Fruit fly (Drosophila melanogaster) whole organism, embryonic: ENCODE data around the gene dachs.

Experiments
- Abd-B ChIP-seq: fragments of 200-800 bp; sonication (Bioruptor generic); optimal IDR thresholded peaks from 2 replicates; lab custom pipeline; 2018; ENCODE audit warnings: missing biosample characterization, mild to moderate bottlenecking, missing genetic modification characterization, moderate library complexity
- Adf1 ChIP-seq: fragments of 200-800 bp; sonication (Bioruptor generic); IDR thresholded peaks from 2 replicates; pipeline ENCODE4 v1.3.6; 2022; ENCODE audit warnings: missing biosample characterization, missing genetic modification characterization
- Aef1 ChIP-seq: fragments of 200-800 bp; sonication (Bioruptor generic); IDR thresholded peaks from 3 replicates; pipeline ENCODE4 v1.3.6; 2022; ENCODE audit warnings: missing biosample characterization, missing genetic modification characterization
- Antp ChIP-seq: fragments of 200-800 bp; sonication (Bioruptor generic); optimal IDR thresholded peaks from 3 replicates; lab custom pipeline; 2016; ENCODE audit warnings: missing biosample characterization, missing genetic modification characterization
- Awh ChIP-seq: fragments of 200-800 bp; sonication (Bioruptor generic); IDR thresholded peaks from 2 replicates; pipeline ENCODE4, ENCODE4 v1.3.6; 2022; ENCODE audit warnings: missing biosample characterization, missing genetic modification characterization
- Bgb ChIP-seq: fragments of 200-800 bp; sonication (Bioruptor generic); IDR thresholded peaks from 2 replicates; pipeline ENCODE4 v1.3.6; 2022; ENCODE audit warnings: missing biosample characterization, missing genetic modification characterization; ENCODE audit not compliant: partially characterized antibody
- CG10147 ChIP-seq: fragments of 200-800 bp; sonication (Bioruptor generic); optimal IDR thresholded peaks from 2 replicates; lab custom pipeline; 2019; ENCODE audit warnings: missing biosample characterization, mild to moderate bottlenecking, missing genetic modification characterization, moderate library complexity
- CG13123 ChIP-seq: fragments of 200-800 bp; sonication (Bioruptor generic); optimal IDR thresholded peaks from 2 replicates; lab custom pipeline; 2016; ENCODE audit warnings: missing biosample characterization, missing genetic modification characterization
- CG13624 ChIP-seq: fragments of 200-800 bp; sonication (Bioruptor generic); optimal IDR thresholded peaks from 2 replicates; lab custom pipeline; 2016; ENCODE audit warnings: missing biosample characterization, missing genetic modification characterization
- CG15073 ChIP-seq: fragments of 200-800 bp; sonication (Bioruptor generic); optimal IDR thresholded peaks from 2 replicates; lab custom pipeline; 2016; ENCODE audit warnings: missing biosample characterization, missing genetic modification characterization
- CG15601 ChIP-seq: fragments of 200-800 bp; sonication (Bioruptor generic); optimal IDR thresholded peaks from 3 replicates; lab custom pipeline; 2019; ENCODE audit warnings: missing biosample characterization, mild to moderate bottlenecking, missing genetic modification characterization, moderate library complexity
- CG1603 ChIP-seq: fragments of 200-800 bp; sonication (Bioruptor generic); optimal IDR thresholded peaks from 2 replicates; lab custom pipeline; 2019; ENCODE audit warnings: missing biosample characterization, mild to moderate bottlenecking, missing genetic modification characterization, moderate library complexity
- CG2116 ChIP-seq: fragments of 200-800 bp; sonication (Bioruptor generic); optimal IDR thresholded peaks from 3 replicates; lab custom pipeline; 2018; ENCODE audit warnings: missing biosample characterization, mild to moderate bottlenecking, missing genetic modification characterization
- CG2120 ChIP-seq: fragments of 200-800 bp; sonication (Bioruptor generic); optimal IDR thresholded peaks from 3 replicates; lab custom pipeline; 2016; ENCODE audit warnings: missing biosample characterization, missing genetic modification characterization
- CG2712 ChIP-seq: fragments of 200-800 bp; optimal IDR thresholded peaks from 3 replicates; lab custom pipeline; 2019; ENCODE audit warnings: missing biosample characterization, mild to moderate bottlenecking, missing genetic modification characterization, moderate library complexity
- CG31224 ChIP-seq: fragments of 200-800 bp; sonication (Bioruptor generic); IDR thresholded peaks from 2 replicates; pipeline ENCODE4 v1.3.6; 2022; ENCODE audit warnings: missing biosample characterization, missing genetic modification characterization
- CG31365 ChIP-seq: fragments of 200-800 bp; sonication (Bioruptor generic); optimal IDR thresholded peaks from 2 replicates; lab custom pipeline; 2018; ENCODE audit warnings: missing biosample characterization, mild to moderate bottlenecking, missing genetic modification characterization
- CG4617 ChIP-seq: fragments of 200-800 bp; sonication (Bioruptor generic); optimal IDR thresholded peaks from 3 replicates; lab custom pipeline; 2016; ENCODE audit warnings: missing biosample characterization, missing genetic modification characterization, borderline replicate concordance
- CG7839 ChIP-seq: fragments of 200-800 bp; sonication (Bioruptor generic); optimal IDR thresholded peaks from 3 replicates; lab custom pipeline; 2018; ENCODE audit warnings: missing biosample characterization, mild to moderate bottlenecking, missing genetic modification characterization, moderate library complexity
- CG8359 ChIP-seq: fragments of 200-800 bp; sonication (Bioruptor generic); optimal IDR thresholded peaks from 2 replicates; lab custom pipeline; 2017; ENCODE audit warnings: missing biosample characterization, mild to moderate bottlenecking, missing genetic modification characterization, borderline replicate concordance
- CG8478 ChIP-seq: fragments of >200 bp; optimal IDR thresholded peaks from 2 replicates; lab custom pipeline; 2018
- CG9932 ChIP-seq: fragments of 200-800 bp; sonication (Bioruptor generic); IDR thresholded peaks from 2 replicates; pipeline ENCODE4 v1.3.6; 2022; ENCODE audit warnings: missing biosample characterization, missing genetic modification characterization
- CrebB ChIP-seq: fragments of 200-800 bp; sonication (Bioruptor generic); optimal IDR thresholded peaks from 3 replicates; lab custom pipeline; 2018; ENCODE audit warnings: missing biosample characterization, mild to moderate bottlenecking, missing genetic modification characterization
- Dfd ChIP-seq, 2 experiments: fragments of >200 bp; optimal IDR thresholded peaks; 2 replicates each; lab custom pipeline; 2017; ENCODE audit warnings: missing biosample characterization in 2 of 2, missing genetic modification characterization in 2 of 2
- E2f2 ChIP-seq: fragments of 200-800 bp; sonication (Bioruptor generic); IDR thresholded peaks from 2 replicates; pipeline ENCODE4 v1.3.6; 2022; ENCODE audit warnings: missing biosample characterization, missing genetic modification characterization
- Ets97D ChIP-seq: fragments of 200-800 bp; sonication (Bioruptor generic); optimal IDR thresholded peaks from 3 replicates; lab custom pipeline; 2016; ENCODE audit warnings: missing biosample characterization, missing genetic modification characterization
- HmgZ ChIP-seq: fragments of 200-800 bp; sonication (Bioruptor generic); optimal IDR thresholded peaks from 2 replicates; lab custom pipeline; 2018; ENCODE audit warnings: missing biosample characterization, mild to moderate bottlenecking, missing genetic modification characterization
- Hr78 ChIP-seq, 2 experiments: fragments of 200-800 bp in 1 of 2; fragments of >200 bp in 1 of 2; sonication (Bioruptor generic) in 1 of 2; optimal IDR thresholded peaks; 2 replicates each; lab custom pipeline; 2017 to 2019; ENCODE audit warnings: missing biosample characterization in 2 of 2, missing genetic modification characterization in 2 of 2, mild to moderate bottlenecking in 1 of 2, moderate library complexity in 1 of 2
- MBD-R2 ChIP-seq: fragments of 200-800 bp; sonication (Bioruptor generic); IDR thresholded peaks from 2 replicates; pipeline ENCODE4 v1.3.6; 2022; ENCODE audit warnings: missing biosample characterization, missing genetic modification characterization
- Meics ChIP-seq: fragments of 200-800 bp; sonication (Bioruptor generic); optimal IDR thresholded peaks from 2 replicates; lab custom pipeline; 2017; ENCODE audit warnings: missing biosample characterization, mild to moderate bottlenecking, missing genetic modification characterization
- Rfx ChIP-seq: fragments of 200-800 bp; sonication (Bioruptor generic); IDR thresholded peaks from 2 replicates; pipeline ENCODE4 v1.3.6; 2022; ENCODE audit warnings: missing biosample characterization, missing genetic modification characterization
- Tbp ChIP-seq: fragments of >200 bp; optimal IDR thresholded peaks from 2 replicates; lab custom pipeline; 2018; ENCODE audit warnings: missing biosample characterization, missing genetic modification characterization
- Usf ChIP-seq: fragments of 200-800 bp; sonication (Bioruptor generic); optimal IDR thresholded peaks from 2 replicates; lab custom pipeline; 2017; ENCODE audit warnings: missing genotype, missing biosample characterization, missing genetic modification characterization
- YL-1 ChIP-seq: fragments of 200-800 bp; sonication (Bioruptor generic); optimal IDR thresholded peaks from 3 replicates; lab custom pipeline; 2017; ENCODE audit warnings: missing biosample characterization, mild to moderate bottlenecking, missing genetic modification characterization
- cas ChIP-seq: fragments of 200-800 bp; sonication (Bioruptor generic); IDR thresholded peaks from 2 replicates; pipeline ENCODE4 v1.3.6; 2022; ENCODE audit warnings: missing biosample characterization, missing genetic modification characterization
- dpn ChIP-seq, 2 experiments: fragments of 200-800 bp; sonication (Bioruptor generic); optimal IDR thresholded peaks; 3 replicates each; lab custom pipeline; 2016; ENCODE audit warnings: missing biosample characterization in 2 of 2, missing genetic modification characterization in 2 of 2
- gfzf ChIP-seq: fragments of 200-800 bp; sonication (Bioruptor generic); optimal IDR thresholded peaks from 2 replicates; lab custom pipeline; 2016; ENCODE audit warnings: missing biosample characterization, mild to moderate bottlenecking, missing genetic modification characterization, moderate library complexity
- inv ChIP-seq: fragments of 200-800 bp; sonication (Bioruptor generic); IDR thresholded peaks from 2 replicates; pipeline ENCODE4 v1.3.6; 2022; ENCODE audit warnings: missing biosample characterization, missing genetic modification characterization; ENCODE audit not compliant: partially characterized antibody
- lola ChIP-seq, 3 experiments: fragments of >200 bp in 2 of 3; fragments of 200-800 bp in 1 of 3; sonication (Bioruptor generic) in 1 of 3; optimal IDR thresholded peaks; 2 replicates each; lab custom pipeline; 2017 to 2019; ENCODE audit warnings: missing biosample characterization in 3 of 3, missing genetic modification characterization in 3 of 3, mild to moderate bottlenecking in 1 of 3, moderate library complexity in 1 of 3
- mld ChIP-seq: fragments of 200-800 bp; sonication (Bioruptor generic); IDR thresholded peaks from 3 replicates; pipeline ENCODE4 v1.3.6; 2022; ENCODE audit warnings: missing biosample characterization, missing genetic modification characterization; ENCODE audit not compliant: partially characterized antibody
- onecut ChIP-seq: fragments of 200-800 bp; sonication (Bioruptor generic); IDR thresholded peaks from 2 replicates; pipeline ENCODE4 v1.3.6; 2022; ENCODE audit warnings: missing biosample characterization, missing genetic modification characterization
- pita ChIP-seq: fragments of 200-800 bp; sonication (Bioruptor generic); optimal IDR thresholded peaks from 2 replicates; lab custom pipeline; 2017; ENCODE audit warnings: missing biosample characterization, mild to moderate bottlenecking, missing genetic modification characterization
- pzg ChIP-seq: fragments of 200-800 bp; sonication (Bioruptor generic); optimal IDR thresholded peaks from 3 replicates; lab custom pipeline; 2018; ENCODE audit warnings: missing biosample characterization, mild to moderate bottlenecking, missing genetic modification characterization, moderate library complexity
- seq ChIP-seq: fragments of 200-800 bp; sonication (Bioruptor generic); IDR thresholded peaks from 2 replicates; pipeline ENCODE4 v1.3.6; 2022; ENCODE audit warnings: missing biosample characterization, missing genetic modification characterization
- sisA ChIP-seq: fragments of 200-800 bp; sonication (Bioruptor generic); IDR thresholded peaks from 2 replicates; pipeline ENCODE4 v1.3.6; 2022; ENCODE audit warnings: missing biosample characterization, missing genetic modification characterization
- slbo ChIP-seq: fragments of 200-800 bp; sonication (Bioruptor generic); IDR thresholded peaks from 2 replicates; pipeline ENCODE4 v1.3.6; 2022; ENCODE audit warnings: missing biosample characterization, missing genetic modification characterization
- slou ChIP-seq: fragments of 200-800 bp; sonication (Bioruptor generic); optimal IDR thresholded peaks from 3 replicates; lab custom pipeline; 2016; ENCODE audit warnings: missing biosample characterization, missing genetic modification characterization
- unpg ChIP-seq: fragments of 200-800 bp; sonication (Bioruptor generic); optimal IDR thresholded peaks from 3 replicates; lab custom pipeline; 2018; ENCODE audit warnings: missing biosample characterization, mild to moderate bottlenecking, missing genetic modification characterization, moderate library complexity
- vnd ChIP-seq: fragments of 200-800 bp; sonication (Bioruptor generic); IDR thresholded peaks from 3 replicates; pipeline ENCODE4 v1.3.6; 2022; ENCODE audit warnings: missing biosample characterization, missing genetic modification characterization; ENCODE audit not compliant: partially characterized antibody
- zen ChIP-seq: fragments of 200-800 bp; sonication (Bioruptor generic); optimal IDR thresholded peaks from 3 replicates; lab custom pipeline; 2018; ENCODE audit warnings: missing biosample characterization, mild to moderate bottlenecking, missing genetic modification characterization, moderate library complexity

The dachs gene

DNA sequence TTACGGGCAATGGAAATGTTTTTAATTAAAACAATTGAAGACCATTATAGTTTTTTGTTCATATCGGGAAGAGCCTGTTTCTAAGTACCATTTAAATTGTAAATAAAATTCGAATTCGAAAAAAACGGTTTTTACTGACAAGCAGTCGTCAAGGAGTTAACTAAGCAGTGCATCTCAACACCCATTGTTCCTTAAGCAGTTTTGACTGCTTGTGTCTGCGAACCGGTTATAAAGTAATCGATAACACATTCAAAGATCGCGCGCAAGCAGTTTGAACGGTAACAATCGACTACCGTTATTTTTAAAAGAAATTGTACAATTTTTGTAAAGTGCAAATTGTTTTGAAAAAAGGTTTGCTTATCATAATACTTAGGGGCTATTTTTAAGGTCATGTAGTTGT, 11.4 kb downstream of the dachs start (continued):
- no peak for TF ChIP-seq CG10147 (GFP tag; lab: Kevin White, UChicago)
- no peak for TF ChIP-seq cas (GFP tag; lab: Robert Waterston, UW)
- TF ChIP-seq CG9932: 0 out of 2 replicates have a peak, but pooled peaks have one; percentile 14
- TF ChIP-seq Bgb (GFP tag; lab: Robert Waterston, UW): peak; percentile 56; the same call in 1 of the 2 replicates
- no peak for TF ChIP-seq CG4617 (GFP tag; lab: Kevin White, UChicago)
- TF ChIP-seq Ets97D (GFP tag; lab: Kevin White, UChicago): peak; percentile 61
- TF ChIP-seq Aef1 (GFP tag; lab: Robert Waterston, UW): no peak
- TF ChIP-seq gfzf (GFP tag; lab: Kevin White, UChicago): peak; percentile 23
- TF ChIP-seq Abd-B (GFP tag; lab: Kevin White, UChicago): peak; percentile 29
- TF ChIP-seq lola (GFP tag; optimal IDR thresholded peaks at IDR 0.05; lab: Kevin White, UChicago): no peak
- TF ChIP-seq vnd (GFP tag; lab: Robert Waterston, UW): peak; percentile 36; the same call in 2 of the 3 replicates
- peak in 1 of 2 experiments; percentile 49 for TF ChIP-seq Hr78 (GFP tag; optimal IDR thresholded peaks at IDR 0.05; lab: Kevin White, UChicago)
- TF ChIP-seq MBD-R2 (GFP tag; lab: Robert Waterston, UW): no peak
- TF ChIP-seq mld (GFP tag; lab: Robert Waterston, UW): no peak
- TF ChIP-seq CG8478 (lab: Kevin White, UChicago): peak; percentile 87
- no peak for TF ChIP-seq unpg (GFP tag; lab: Kevin White, UChicago)
- peak; percentile 12 for TF ChIP-seq pita (GFP tag; lab: Kevin White, UChicago)
- TF ChIP-seq Dfd (GFP tag; optimal IDR thresholded peaks at IDR 0.05; lab: Kevin White, UChicago): peak in 1 of 2 experiments; percentile 98
- TF ChIP-seq CG8359 (GFP tag; lab: Kevin White, UChicago): no peak
- TF ChIP-seq onecut (GFP tag; lab: Robert Waterston, UW): no peak
- no peak for TF ChIP-seq seq (GFP tag; lab: Robert Waterston, UW)
- TF ChIP-seq HmgZ: peak; percentile 51
- no peak for TF ChIP-seq CG13123 (GFP tag; lab: Kevin White, UChicago)
- TF ChIP-seq zen (tag; lab: Kevin White, UChicago): peak; percentile 67
- peak; percentile 62 for TF ChIP-seq pzg
- peak; percentile 29; the same call in 1 of the 2 replicates for TF ChIP-seq inv
- TF ChIP-seq Awh: no peak
- TF ChIP-seq CrebB (tag; lab: Kevin White, UChicago): no peak
- no peak for TF ChIP-seq Adf1 (GFP tag; lab: Robert Waterston, UW)
- no peak for TF ChIP-seq slou (GFP tag; lab: Kevin White, UChicago)
- TF ChIP-seq sisA (GFP tag; lab: Robert Waterston, UW): no peak
- TF ChIP-seq Meics (GFP tag; lab: Kevin White, UChicago): no peak
- TF ChIP-seq CG31365 (tag; lab: Kevin White, UChicago): peak; percentile 100
- no peak for TF ChIP-seq CG15073 (GFP tag; lab: Kevin White, UChicago)
- no peak for TF ChIP-seq CG31224
- peak; percentile 17 for TF ChIP-seq CG2120
- peak; percentile 75 for TF ChIP-seq CG1603
- peak; percentile 28 for TF ChIP-seq CG2712 (tag; lab: Kevin White, UChicago)
- peak; percentile 20 for TF ChIP-seq CG15601 (tag; lab: Kevin White, UChicago)
- TF ChIP-seq YL-1 (GFP tag; lab: Kevin White, UChicago): no peak
- TF ChIP-seq CG13624 (GFP tag; lab: Kevin White, UChicago): peak; percentile 5
- TF ChIP-seq Usf (GFP tag; lab: Kevin White, UChicago): no peak
- peak in 1 of 2 experiments; percentile 20 for TF ChIP-seq dpn (GFP tag; optimal IDR thresholded peaks at IDR 0.05; lab: Kevin White, UChicago)
- no peak for TF ChIP-seq Antp (GFP tag; lab: Kevin White, UChicago)
- no peak; the same call in 1 of the 2 replicates for TF ChIP-seq Rfx (GFP tag; lab: Robert Waterston, UW)
- peak; percentile 90 for TF ChIP-seq E2f2 (GFP tag; lab: Robert Waterston, UW)
- no peak for TF ChIP-seq Tbp
- peak; percentile 53 for TF ChIP-seq CG2116 (GFP tag; lab: Kevin White, UChicago)
- TF ChIP-seq CG7839 (tag; lab: Kevin White, UChicago): peak; percentile 5
- TF ChIP-seq slbo (GFP tag; lab: Robert Waterston, UW): 0 out of 2 replicates have a peak, but pooled peaks have one; percentile 17
